Worm (Caenorhabditis elegans): ENCODE data around the gene srh-62.

DNA sequence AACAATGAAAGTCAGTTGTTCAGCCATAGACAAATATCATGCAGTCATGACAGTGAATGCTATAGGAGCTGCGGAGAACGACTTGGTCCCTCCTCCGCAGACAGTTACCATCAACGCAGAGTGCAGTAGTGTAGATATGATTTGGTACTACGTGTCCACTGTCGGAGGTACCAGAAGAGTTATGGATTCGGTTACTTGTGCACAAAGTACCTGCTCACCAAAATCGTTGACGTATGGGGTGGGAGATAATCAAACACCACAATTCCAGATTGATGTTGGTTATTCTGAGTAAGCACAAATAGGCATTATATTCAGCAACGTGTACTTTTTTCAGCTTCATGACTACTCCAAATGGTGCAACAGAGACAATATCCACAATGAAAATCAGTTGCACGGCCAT is 30.1 kb upstream of the srh-62 start:
- TF ChIP-seq elt-2 (tag; optimal IDR thresholded peaks at IDR 0.05) (no peak), elt-4 (tag; optimal IDR thresholded peaks at IDR 0.05) (no peak), fkh-10 (GFP tag; optimal IDR thresholded peaks at IDR 0.05) (no peak), pag-3 (tag; optimal IDR thresholded peaks at IDR 0.05; ENCODE audit: borderline replicate concordance) (no peak), pha-2 (tag; optimal IDR thresholded peaks at IDR 0.05) (no peak), sox-2 (GFP tag; IDR thresholded peaks at IDR 0.05) (no peak), dmd-4 (tag; optimal IDR thresholded peaks at IDR 0.05; ENCODE audit: borderline replicate concordance) (no peak), pat-9 (tag; optimal IDR thresholded peaks at IDR 0.05) (no peak), hlh-15 (tag; optimal IDR thresholded peaks at IDR 0.05) (no peak), fkh-6 (tag; optimal IDR thresholded peaks at IDR 0.05) (no peak), ama-1 (optimal IDR thresholded peaks at IDR 0.05) (no peak), ceh-45 (GFP tag; IDR thresholded peaks at IDR 0.05) (no peak)

Measured in whole organism, late embryonic.